Fruit fly (Drosophila melanogaster) whole organism, embryonic: ENCODE measurements around the gene CG11892.
A peak's percentile ranks its signal among the peaks of the same experiment; 100 is the strongest.

Experiments used
- Atf-2 ChIP-seq: fragments of 200-800 bp; sonication (Bioruptor generic); optimal IDR thresholded peaks from 2 replicates; lab custom pipeline; 2016; ENCODE audit warnings: missing biosample characterization, missing genetic modification characterization
- Atf6 ChIP-seq: fragments of 200-800 bp; sonication (Bioruptor generic); IDR thresholded peaks from 2 replicates; pipeline ENCODE4 v1.3.6; 2022; ENCODE audit warnings: missing biosample characterization, missing genetic modification characterization
- B-H2 ChIP-seq: fragments of 200-800 bp; sonication (Bioruptor generic); optimal IDR thresholded peaks from 2 replicates; lab custom pipeline; 2018; ENCODE audit warnings: missing biosample characterization, mild to moderate bottlenecking, missing genetic modification characterization
- CG10147 ChIP-seq: fragments of 200-800 bp; sonication (Bioruptor generic); optimal IDR thresholded peaks from 2 replicates; lab custom pipeline; 2019; ENCODE audit warnings: missing biosample characterization, mild to moderate bottlenecking, missing genetic modification characterization, moderate library complexity
- CG1024 ChIP-seq: fragments of 200-800 bp; sonication (Bioruptor generic); IDR thresholded peaks from 2 replicates; pipeline ENCODE4 v1.3.6; 2022; ENCODE audit warnings: missing biosample characterization, missing genetic modification characterization
- CG10431 ChIP-seq: fragments of 200-800 bp; sonication (Bioruptor generic); optimal IDR thresholded peaks from 3 replicates; lab custom pipeline; 2018; ENCODE audit warnings: missing biosample characterization, mild to moderate bottlenecking, missing genetic modification characterization
- CG10543 ChIP-seq: fragments of 200-800 bp; sonication (Bioruptor generic); optimal IDR thresholded peaks from 3 replicates; lab custom pipeline; 2017; ENCODE audit warnings: missing biosample characterization, mild to moderate bottlenecking, missing genetic modification characterization, moderate library complexity
- CG10565 ChIP-seq: fragments of 200-800 bp; sonication (Bioruptor generic); optimal IDR thresholded peaks from 3 replicates; lab custom pipeline; 2016; ENCODE audit warnings: missing biosample characterization, mild to moderate bottlenecking, missing genetic modification characterization
- CG12299 ChIP-seq: fragments of 200-800 bp; sonication (Bioruptor generic); optimal IDR thresholded peaks from 2 replicates; lab custom pipeline; 2018; ENCODE audit warnings: missing biosample characterization, mild to moderate bottlenecking, missing genetic modification characterization
- CG13894 ChIP-seq: fragments of 200-800 bp; sonication (Bioruptor generic); optimal IDR thresholded peaks from 3 replicates; lab custom pipeline; 2018; ENCODE audit warnings: missing biosample characterization, mild to moderate bottlenecking, missing genetic modification characterization, moderate library complexity
- CG15073 ChIP-seq: fragments of 200-800 bp; sonication (Bioruptor generic); optimal IDR thresholded peaks from 2 replicates; lab custom pipeline; 2016; ENCODE audit warnings: missing biosample characterization, missing genetic modification characterization
- CG1647 ChIP-seq: fragments of 200-800 bp; sonication (Bioruptor generic); optimal IDR thresholded peaks from 3 replicates; lab custom pipeline; 2016; ENCODE audit warnings: missing biosample characterization, missing genetic modification characterization
- CG18764 ChIP-seq: fragments of 200-800 bp; sonication (Bioruptor generic); optimal IDR thresholded peaks from 3 replicates; lab custom pipeline; 2016; ENCODE audit warnings: missing biosample characterization, missing genetic modification characterization
- CG31441 ChIP-seq: fragments of 200-800 bp; sonication (Bioruptor generic); IDR thresholded peaks from 2 replicates; pipeline ENCODE4 v1.3.6; 2022; ENCODE audit warnings: missing biosample characterization, missing genetic modification characterization
- CG34422 ChIP-seq: fragments of 200-800 bp; sonication (Bioruptor generic); IDR thresholded peaks from 3 replicates; pipeline ENCODE4 v1.3.6; 2022; ENCODE audit warnings: missing biosample characterization, missing genetic modification characterization
- CG4360 ChIP-seq: fragments of 200-800 bp; sonication (Bioruptor generic); IDR thresholded peaks from 2 replicates; pipeline ENCODE4 v1.3.6; 2022; ENCODE audit warnings: missing biosample characterization, missing genetic modification characterization
- CG43689 ChIP-seq: fragments of 200-800 bp; sonication (Bioruptor generic); IDR thresholded peaks from 2 replicates; pipeline ENCODE4 v1.3.6; 2022; ENCODE audit warnings: missing biosample characterization, missing genetic modification characterization
- CG4854 ChIP-seq: fragments of 200-800 bp; sonication (Bioruptor generic); optimal IDR thresholded peaks from 2 replicates; lab custom pipeline; 2016; ENCODE audit warnings: missing biosample characterization, missing genetic modification characterization, inconsistent platforms
- CG5953 ChIP-seq: fragments of 200-800 bp; sonication (Bioruptor generic); IDR thresholded peaks from 2 replicates; pipeline ENCODE4 v1.3.6; 2022; ENCODE audit warnings: missing biosample characterization, missing genetic modification characterization
- CG6654 ChIP-seq: fragments of 200-800 bp; sonication (Bioruptor generic); optimal IDR thresholded peaks from 2 replicates; lab custom pipeline; 2017; ENCODE audit warnings: missing biosample characterization, mild to moderate bottlenecking, missing genetic modification characterization
- CG6683 ChIP-seq: fragments of 200-800 bp; sonication (Bioruptor generic); optimal IDR thresholded peaks from 2 replicates; lab custom pipeline; 2017; ENCODE audit warnings: missing biosample characterization, mild to moderate bottlenecking, missing genetic modification characterization, missing genetic modification reagents
- CG6765 ChIP-seq: fragments of 200-800 bp; sonication (Bioruptor generic); optimal IDR thresholded peaks from 3 replicates; lab custom pipeline; 2017; ENCODE audit warnings: missing biosample characterization, mild to moderate bottlenecking, missing genetic modification characterization
- CG7271 ChIP-seq: fragments of 200-800 bp; sonication (Bioruptor generic); optimal IDR thresholded peaks from 2 replicates; lab custom pipeline; 2018; ENCODE audit warnings: missing biosample characterization, mild to moderate bottlenecking, missing genetic modification characterization, moderate library complexity
- CG7372 ChIP-seq: fragments of 200-800 bp; sonication (Bioruptor generic); IDR thresholded peaks from 2 replicates; pipeline ENCODE4 v1.3.6; 2022; ENCODE audit warnings: missing biosample characterization, missing genetic modification characterization
- CG8290 ChIP-seq, 3 experiments: fragments of 200-800 bp; sonication (Bioruptor generic); optimal IDR thresholded peaks; 2 replicates each; lab custom pipeline; 2016 to 2019; ENCODE audit warnings: missing biosample characterization in 3 of 3, missing genetic modification characterization in 3 of 3, mild to moderate bottlenecking in 2 of 3, moderate library complexity in 1 of 3
- CG8388 ChIP-seq: fragments of 200-800 bp; sonication (Bioruptor generic); optimal IDR thresholded peaks from 2 replicates; lab custom pipeline; 2019; ENCODE audit warnings: missing biosample characterization, mild to moderate bottlenecking, missing genetic modification characterization, moderate library complexity
- CG9215 ChIP-seq: fragments of 200-800 bp; sonication (Bioruptor generic); IDR thresholded peaks from 2 replicates; pipeline ENCODE4 v1.3.6; 2022; ENCODE audit warnings: missing biosample characterization, missing genetic modification characterization
- Camta ChIP-seq: fragments of 200-800 bp; sonication (Bioruptor generic); optimal IDR thresholded peaks from 2 replicates; lab custom pipeline; 2016; ENCODE audit warnings: missing biosample characterization, missing genetic modification characterization
- Chrac-16 ChIP-seq: fragments of 200-800 bp; sonication (Bioruptor generic); optimal IDR thresholded peaks from 3 replicates; lab custom pipeline; 2016; ENCODE audit warnings: missing biosample characterization, missing genetic modification characterization
- Dad ChIP-seq: fragments of 200-800 bp; sonication (Bioruptor generic); optimal IDR thresholded peaks from 3 replicates; lab custom pipeline; 2016; ENCODE audit warnings: missing biosample characterization, missing genetic modification characterization
- Hsf ChIP-seq: fragments of 200-800 bp; sonication (Bioruptor generic); optimal IDR thresholded peaks from 3 replicates; lab custom pipeline; 2016; ENCODE audit warnings: missing biosample characterization, missing genetic modification characterization
- Nf-YA ChIP-seq: fragments of 200-800 bp; sonication (Bioruptor generic); IDR thresholded peaks from 2 replicates; pipeline ENCODE4 v1.3.6; 2022; ENCODE audit warnings: missing biosample characterization, missing genetic modification characterization
- TFAM ChIP-seq: fragments of 200-800 bp; sonication (Bioruptor generic); optimal IDR thresholded peaks from 2 replicates; lab custom pipeline; 2017; ENCODE audit warnings: missing biosample characterization, missing genetic modification characterization, inconsistent platforms
- Xrp1 ChIP-seq: fragments of 200-800 bp; sonication (Bioruptor generic); IDR thresholded peaks from 2 replicates; pipeline ENCODE4 v1.3.6; 2022; ENCODE audit warnings: missing biosample characterization, missing genetic modification characterization
- bcd ChIP-seq: fragments of 200-800 bp; sonication (Bioruptor generic); optimal IDR thresholded peaks from 2 replicates; lab custom pipeline; 2017; ENCODE audit warnings: missing biosample characterization, mild to moderate bottlenecking, missing genetic modification characterization
- ci ChIP-seq: fragments of 200-800 bp; sonication (Bioruptor generic); IDR thresholded peaks from 3 replicates; pipeline ENCODE4 v1.3.6; 2022; ENCODE audit warnings: missing biosample characterization, missing genetic modification characterization
- dan ChIP-seq: fragments of 200-800 bp; sonication (Bioruptor generic); IDR thresholded peaks from 2 replicates; pipeline ENCODE4 v1.3.6; 2022; ENCODE audit warnings: missing biosample characterization, missing genetic modification characterization
- dimm ChIP-seq: fragments of 200-800 bp; sonication (Bioruptor generic); IDR thresholded peaks from 2 replicates; pipeline ENCODE4 v1.3.6; 2022; ENCODE audit warnings: missing biosample characterization, missing genetic modification characterization
- dmrt99B ChIP-seq: fragments of 200-800 bp; sonication (Bioruptor generic); optimal IDR thresholded peaks from 2 replicates; lab custom pipeline; 2018; ENCODE audit warnings: missing biosample characterization, mild to moderate bottlenecking, missing genetic modification characterization, moderate library complexity
- esg ChIP-seq: fragments of 200-800 bp; sonication (Bioruptor generic); conservative IDR thresholded peaks from 2 replicates; pipeline ENCODE4 v1.3.6; 2022; ENCODE audit warnings: missing biosample characterization, missing genetic modification characterization
- eve ChIP-seq, 2 experiments: fragments of >200 bp; optimal IDR thresholded peaks; 2 replicates each; lab custom pipeline; 2017; ENCODE audit warnings: missing biosample characterization in 2 of 2, missing genetic modification characterization in 2 of 2
- fd64A ChIP-seq: fragments of 200-800 bp; sonication (Bioruptor generic); optimal IDR thresholded peaks from 3 replicates; lab custom pipeline; 2018; ENCODE audit warnings: missing biosample characterization, mild to moderate bottlenecking, missing genetic modification characterization
- gsb ChIP-seq: fragments of 200-800 bp; sonication (Bioruptor generic); IDR thresholded peaks from 2 replicates; pipeline ENCODE4 v1.3.6; 2022; ENCODE audit warnings: missing biosample characterization, missing genetic modification characterization
- hth ChIP-seq: fragments of >200 bp; optimal IDR thresholded peaks from 2 replicates; lab custom pipeline; 2017; ENCODE audit warnings: inconsistent platforms
- insv ChIP-seq, 2 experiments: fragments of 200-800 bp; sonication (Bioruptor generic); optimal IDR thresholded peaks; 3 replicates each; lab custom pipeline; 2016 to 2018; ENCODE audit warnings: missing biosample characterization in 2 of 2, missing genetic modification characterization in 2 of 2
- row ChIP-seq: fragments of 200-800 bp; sonication (Bioruptor generic); IDR thresholded peaks from 3 replicates; pipeline ENCODE4 v1.3.6; 2022; ENCODE audit warnings: missing biosample characterization, missing genetic modification characterization
- slp2 ChIP-seq: fragments of 200-800 bp; sonication (Bioruptor generic); optimal IDR thresholded peaks from 2 replicates; lab custom pipeline; 2016; ENCODE audit warnings: missing biosample characterization, missing genetic modification characterization
- sna ChIP-seq: fragments of 200-800 bp; sonication (Bioruptor generic); IDR thresholded peaks from 2 replicates; pipeline ENCODE4 v1.3.6; 2022; ENCODE audit warnings: missing biosample characterization, missing genetic modification characterization; ENCODE audit not compliant: partially characterized antibody
- sr ChIP-seq: fragments of 200-800 bp; sonication (Bioruptor generic); IDR thresholded peaks from 3 replicates; pipeline ENCODE4 v1.3.6; 2022; ENCODE audit warnings: missing biosample characterization, missing genetic modification characterization
- ssp ChIP-seq: fragments of 200-800 bp; sonication (Bioruptor generic); IDR thresholded peaks from 2 replicates; pipeline ENCODE4 v1.3.6; 2022; ENCODE audit warnings: missing biosample characterization, missing genetic modification characterization
- z ChIP-seq: fragments of 200-800 bp; sonication (Bioruptor generic); IDR thresholded peaks from 3 replicates; pipeline ENCODE4 v1.3.6; 2022; ENCODE audit warnings: missing biosample characterization, missing genetic modification characterization

Gene CG11892

dm6 chr3R:25247379-25247869 lies 33.9 kb upstream of the CG11892 start, which contains the start of the genes RpS27 and Nup37 (continued):
- TF ChIP-seq z (GFP tag; lab: Robert Waterston, UW) (peak; percentile 78), CG10565 (GFP tag; lab: Kevin White, UChicago) (peak; percentile 91), Camta (GFP tag; lab: Kevin White, UChicago) (peak; percentile 98), dan (GFP tag; lab: Robert Waterston, UW) (no peak; the same call in 1 of the 2 replicates), bcd (peak; percentile 100), ssp (GFP tag; lab: Robert Waterston, UW) (peak; percentile 90), CG10543 (peak; percentile 100), CG31441 (peak; percentile 98), CG10147 (peak; percentile 95), B-H2 (GFP tag; lab: Kevin White, UChicago) (peak; percentile 100), Dad (GFP tag; lab: Kevin White, UChicago) (peak; percentile 99), Xrp1 (GFP tag; lab: Robert Waterston, UW) (peak; percentile 62), fd64A (peak; percentile 98), CG1024 (GFP tag; lab: Robert Waterston, UW) (peak; percentile 94), CG5953 (GFP tag; lab: Robert Waterston, UW) (peak; percentile 96), insv (GFP tag; optimal IDR thresholded peaks at IDR 0.05; lab: Kevin White, UChicago) (peak in 1 of 2 experiments; percentile 87), esg (GFP tag; lab: Robert Waterston, UW) (peak; percentile 84), Atf6 (peak; percentile 93), row (GFP tag; lab: Robert Waterston, UW) (peak; percentile 86), CG8290 (GFP tag; optimal IDR thresholded peaks at IDR 0.05; lab: Kevin White, UChicago) (peak; percentile 98), CG8290 (tag; optimal IDR thresholded peaks at IDR 0.05; lab: Kevin White, UChicago) (peak; percentile 97 to 100), CG7372 (GFP tag; lab: Robert Waterston, UW) (peak; percentile 94), hth (lab: Kevin White, UChicago) (no peak), CG10431 (GFP tag; lab: Kevin White, UChicago) (peak; percentile 98), CG12299 (tag; lab: Kevin White, UChicago) (peak; percentile 93), eve (GFP tag; optimal IDR thresholded peaks at IDR 0.05; lab: Kevin White, UChicago) (no peak), CG13894 (tag; lab: Kevin White, UChicago) (peak; percentile 96), gsb (GFP tag; lab: Robert Waterston, UW) (peak; percentile 95), dmrt99B (peak; percentile 91), CG18764 (GFP tag; lab: Kevin White, UChicago) (peak; percentile 98), CG34422 (GFP tag; lab: Robert Waterston, UW) (peak; percentile 97), sr (peak; percentile 98), Chrac-16 (GFP tag; lab: Kevin White, UChicago) (peak; percentile 91), TFAM (GFP tag; lab: Kevin White, UChicago) (peak; percentile 93), CG15073 (GFP tag; lab: Kevin White, UChicago) (peak; percentile 68), Atf-2 (GFP tag; lab: Kevin White, UChicago) (peak; percentile 97), CG7271 (tag; lab: Kevin White, UChicago) (peak; percentile 99), Nf-YA (GFP tag; lab: Robert Waterston, UW) (peak; percentile 93), Hsf (peak; percentile 98), CG6654 (GFP tag; lab: Kevin White, UChicago) (peak; percentile 94), slp2 (GFP tag; lab: Kevin White, UChicago) (peak; percentile 99), CG1647 (GFP tag; lab: Kevin White, UChicago) (peak; percentile 98), CG4360 (GFP tag; lab: Robert Waterston, UW) (peak; percentile 67), ci (GFP tag; lab: Robert Waterston, UW) (peak; percentile 99), sna (GFP tag; lab: Robert Waterston, UW) (no peak), CG43689 (GFP tag; lab: Robert Waterston, UW) (peak; percentile 95), CG6765 (GFP tag; lab: Kevin White, UChicago) (peak; percentile 100), CG9215 (GFP tag; lab: Robert Waterston, UW) (peak; percentile 91), dimm (GFP tag; lab: Robert Waterston, UW) (peak; percentile 92), CG6683 (GFP tag; lab: Kevin White, UChicago) (peak; percentile 94), CG8388 (GFP tag; lab: Kevin White, UChicago) (peak; percentile 89), CG4854 (GFP tag; lab: Kevin White, UChicago) (peak; percentile 98)
